Fruit fly (Drosophila melanogaster): ENCODE results near the gene Sfp24Bc.

Sfp24Bc gene

DNA sequence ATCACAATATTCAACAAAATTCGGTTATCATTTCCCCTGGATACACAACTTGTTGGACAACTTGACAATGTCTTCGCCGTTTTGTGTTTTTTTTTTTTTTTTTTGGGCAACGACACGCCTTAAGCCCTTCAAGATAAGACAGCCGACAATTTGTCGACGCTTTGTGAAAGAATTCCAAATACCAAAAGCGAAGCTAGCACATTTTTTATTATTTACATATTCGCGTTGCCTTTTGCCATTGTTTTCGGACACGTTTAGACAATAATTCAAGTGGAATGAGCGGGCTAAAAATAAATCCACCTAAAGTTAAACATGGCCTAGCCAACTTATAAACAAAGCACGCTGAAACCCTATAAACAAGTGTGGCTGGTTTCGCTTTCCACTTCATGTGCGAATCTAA, 29.4 kb downstream of the Sfp24Bc start:
- 0 out of 2 replicates have a peak, but pooled peaks have one; percentile 8 for TF ChIP-seq CG32772 (GFP tag; IDR thresholded peaks at IDR 0.05)
- no peak for TF ChIP-seq Jarid2 (GFP tag; optimal IDR thresholded peaks at IDR 0.05)
- TF ChIP-seq Med (GFP tag): peak; percentile 40
- TF ChIP-seq caup (GFP tag; optimal IDR thresholded peaks at IDR 0.05; ENCODE audit: severe bottlenecking): peak; percentile 34
- TF ChIP-seq CG10209 (GFP tag; optimal IDR thresholded peaks at IDR 0.05): no peak
- peak; percentile 82 for TF ChIP-seq sd (tag; optimal IDR thresholded peaks at IDR 0.05)
- TF ChIP-seq lab (GFP tag; optimal IDR thresholded peaks at IDR 0.05): peak; percentile 6
- peak; percentile 42 for TF ChIP-seq cwo (GFP tag; optimal IDR thresholded peaks at IDR 0.05)
- peak; percentile 22 for TF ChIP-seq sqz (GFP tag; optimal IDR thresholded peaks at IDR 0.05)
- TF ChIP-seq sisA (GFP tag; IDR thresholded peaks at IDR 0.05): no peak
- TF ChIP-seq CG8290 (GFP tag; optimal IDR thresholded peaks at IDR 0.05): no peak
- peak in 1 of 2 experiments; percentile 31 for TF ChIP-seq CG8290 (tag; optimal IDR thresholded peaks at IDR 0.05)
- TF ChIP-seq Pdp1 (GFP tag; optimal IDR thresholded peaks at IDR 0.05): peak in 1 of 2 experiments; percentile 24

DNA sequence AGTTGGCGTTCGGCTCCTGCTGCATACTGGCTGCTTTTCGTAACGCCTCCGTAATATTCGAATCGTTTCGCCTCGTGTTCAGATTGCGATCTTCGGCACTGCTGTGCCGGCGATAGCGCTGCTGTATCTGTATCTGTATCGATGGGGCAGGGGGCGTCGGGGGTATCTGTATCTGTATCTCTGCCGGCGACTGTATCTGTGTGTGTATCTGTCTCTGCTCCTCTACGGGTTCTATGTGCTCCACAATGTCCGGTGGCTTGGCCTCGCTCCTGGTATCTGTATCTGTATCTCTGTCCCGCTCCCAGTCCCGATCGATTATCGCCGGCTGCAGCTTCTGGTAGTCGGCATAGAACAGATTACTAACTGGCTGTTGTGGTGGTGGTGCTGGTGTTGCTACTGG, 30.5 kb downstream of the Sfp24Bc start:
- peak; percentile 88 for TF ChIP-seq grn (GFP tag; optimal IDR thresholded peaks at IDR 0.05)
- no peak for TF ChIP-seq CG14710 (tag; optimal IDR thresholded peaks at IDR 0.05)
- TF ChIP-seq cg (GFP tag; optimal IDR thresholded peaks at IDR 0.05): peak; percentile 63
- peak; percentile 83 for TF ChIP-seq sug (tag; optimal IDR thresholded peaks at IDR 0.05)
- TF ChIP-seq CG7987 (GFP tag; optimal IDR thresholded peaks at IDR 0.05): peak; percentile 8
- TF ChIP-seq mirr (GFP tag; optimal IDR thresholded peaks at IDR 0.05): peak; percentile 39
- TF ChIP-seq Dbx (GFP tag; IDR thresholded peaks at IDR 0.05): 0 out of 3 replicates have a peak, but pooled peaks have one; percentile 40
- peak; percentile 12 for TF ChIP-seq Nf-YC (tag; optimal IDR thresholded peaks at IDR 0.05)
- TF ChIP-seq exex (tag; optimal IDR thresholded peaks at IDR 0.05): peak; percentile 14
- TF ChIP-seq Pdp1 (GFP tag; optimal IDR thresholded peaks at IDR 0.05): peak in 1 of 2 experiments; percentile 73
- peak; percentile 80 for TF ChIP-seq GATAe (GFP tag; conservative IDR thresholded peaks at IDR 0.05)
- peak; percentile 77 for TF ChIP-seq Med (GFP tag)
- TF ChIP-seq chinmo (GFP tag; IDR thresholded peaks at IDR 0.05; ENCODE audit: partially characterized antibody): peak; percentile 59; the same call in 1 of the 4 replicates
- TF ChIP-seq ci (GFP tag; IDR thresholded peaks at IDR 0.05): peak; percentile 22; the same call in 1 of the 3 replicates
- TF ChIP-seq caup (GFP tag; optimal IDR thresholded peaks at IDR 0.05; ENCODE audit: severe bottlenecking): peak; percentile 26
- peak; percentile 97 for TF ChIP-seq Deaf1 (tag; optimal IDR thresholded peaks at IDR 0.05)
- no peak for TF ChIP-seq CG8290 (GFP tag; optimal IDR thresholded peaks at IDR 0.05)
- peak in 1 of 2 experiments; percentile 29 for TF ChIP-seq CG8290 (tag; optimal IDR thresholded peaks at IDR 0.05)
- TF ChIP-seq bcd (GFP tag; optimal IDR thresholded peaks at IDR 0.05): no peak
- TF ChIP-seq cwo (GFP tag; optimal IDR thresholded peaks at IDR 0.05): peak; percentile 74
- no peak for TF ChIP-seq dm (GFP tag; optimal IDR thresholded peaks at IDR 0.05)
- TF ChIP-seq HmgZ (tag; optimal IDR thresholded peaks at IDR 0.05): peak; percentile 19
- peak; percentile 90 for TF ChIP-seq CG10543 (GFP tag; optimal IDR thresholded peaks at IDR 0.05)
- TF ChIP-seq CG11504 (tag; optimal IDR thresholded peaks at IDR 0.05): no peak
- peak; percentile 14 for TF ChIP-seq gro (GFP tag; optimal IDR thresholded peaks at IDR 0.05)
- TF ChIP-seq Mad (GFP tag; optimal IDR thresholded peaks at IDR 0.05): no peak
- TF ChIP-seq CG7963 (GFP tag; IDR thresholded peaks at IDR 0.05; ENCODE audit: partially characterized antibody): no peak
- TF ChIP-seq CG18599 (GFP tag; optimal IDR thresholded peaks at IDR 0.05): peak; percentile 35
- TF ChIP-seq ftz-f1 (GFP tag; optimal IDR thresholded peaks at IDR 0.05): peak; percentile 76
- no peak for TF ChIP-seq nerfin-2 (GFP tag; IDR thresholded peaks at IDR 0.05; ENCODE audit: partially characterized antibody)
- TF ChIP-seq CG31224 (GFP tag; IDR thresholded peaks at IDR 0.05): no peak
- TF ChIP-seq sr (GFP tag; IDR thresholded peaks at IDR 0.05): peak; percentile 42; the same call in 1 of the 3 replicates
- peak; percentile 16 for TF ChIP-seq Fer1 (GFP tag; optimal IDR thresholded peaks at IDR 0.05)
- TF ChIP-seq crol (GFP tag; IDR thresholded peaks at IDR 0.05): peak; percentile 84
- peak; percentile 70 for TF ChIP-seq Adf1 (GFP tag; IDR thresholded peaks at IDR 0.05)
- TF ChIP-seq CG12769 (tag; optimal IDR thresholded peaks at IDR 0.05): peak; percentile 79
- no peak for TF ChIP-seq sima (GFP tag; optimal IDR thresholded peaks at IDR 0.05)
- peak; percentile 28 for TF ChIP-seq CG6765 (GFP tag; optimal IDR thresholded peaks at IDR 0.05)
- TF ChIP-seq CG34376 (GFP tag; optimal IDR thresholded peaks at IDR 0.05): peak; percentile 94
- no peak for TF ChIP-seq CG17186 (GFP tag; optimal IDR thresholded peaks at IDR 0.05)
- TF ChIP-seq sd (tag; optimal IDR thresholded peaks at IDR 0.05): peak; percentile 29
